Worm (Caenorhabditis elegans): ENCODE results near the gene mlc-2.

The mlc-2 gene

ce11 chrX:17423894-17424594 lies 32.3 kb downstream of the mlc-2 start (continued):
- peak; percentile 41 for TF ChIP-seq nhr-28 (tag; optimal IDR thresholded peaks at IDR 0.05)
- TF ChIP-seq lin-15B (tag; optimal IDR thresholded peaks at IDR 0.05) = no peak
- no peak for TF ChIP-seq Y48G9A.11 (GFP tag; IDR thresholded peaks at IDR 0.05)
- no peak for TF ChIP-seq lir-3 (tag; optimal IDR thresholded peaks at IDR 0.05)
- no peak for TF ChIP-seq daf-16 (GFP tag; optimal IDR thresholded peaks at IDR 0.05)
- TF ChIP-seq daf-16 (tag; optimal IDR thresholded peaks at IDR 0.05) = no peak
- TF ChIP-seq snpc-4 (tag; optimal IDR thresholded peaks at IDR 0.05) = no peak
- TF ChIP-seq lim-7 (GFP tag; IDR thresholded peaks at IDR 0.05) = no peak
- TF ChIP-seq mdt-29 (GFP tag; IDR thresholded peaks at IDR 0.05) = peak; percentile 81
- TF ChIP-seq hlh-30 (tag; optimal IDR thresholded peaks at IDR 0.05; ENCODE audit: insufficient read depth) = peak; percentile 77
- TF ChIP-seq dmd-9 (GFP tag; IDR thresholded peaks at IDR 0.05) = no peak
- no peak for TF ChIP-seq lsy-2 (tag; optimal IDR thresholded peaks at IDR 0.05)
- TF ChIP-seq lin-29 (GFP tag; IDR thresholded peaks at IDR 0.05) = no peak
- TF ChIP-seq lin-1 (GFP tag; IDR thresholded peaks at IDR 0.05) = no peak
- TF ChIP-seq egl-43 (GFP tag; IDR thresholded peaks at IDR 0.05) = no peak
- no peak for TF ChIP-seq D1046.2 (GFP tag; IDR thresholded peaks at IDR 0.05)
- TF ChIP-seq zag-1 (tag; optimal IDR thresholded peaks at IDR 0.05) = no peak
- TF ChIP-seq nhr-6 (tag; optimal IDR thresholded peaks at IDR 0.05) = no peak
- TF ChIP-seq F44E2.7 (GFP tag; IDR thresholded peaks at IDR 0.05) = no peak
- no peak for TF ChIP-seq Y5F2A.4 (GFP tag; optimal IDR thresholded peaks at IDR 0.05)
- TF ChIP-seq sdz-12 (GFP tag; optimal IDR thresholded peaks at IDR 0.05) = no peak
- TF ChIP-seq ceh-20 (GFP tag; IDR thresholded peaks at IDR 0.05) = 0 out of 2 replicates have a peak, but pooled peaks have one; percentile 10
- TF ChIP-seq daf-19 (GFP tag; conservative IDR thresholded peaks at IDR 0.05) = no peak
- no peak for TF ChIP-seq T26A8.4 (GFP tag; IDR thresholded peaks at IDR 0.05)
- no peak for TF ChIP-seq arid-1 (GFP tag; conservative IDR thresholded peaks at IDR 0.05)

DNA sequence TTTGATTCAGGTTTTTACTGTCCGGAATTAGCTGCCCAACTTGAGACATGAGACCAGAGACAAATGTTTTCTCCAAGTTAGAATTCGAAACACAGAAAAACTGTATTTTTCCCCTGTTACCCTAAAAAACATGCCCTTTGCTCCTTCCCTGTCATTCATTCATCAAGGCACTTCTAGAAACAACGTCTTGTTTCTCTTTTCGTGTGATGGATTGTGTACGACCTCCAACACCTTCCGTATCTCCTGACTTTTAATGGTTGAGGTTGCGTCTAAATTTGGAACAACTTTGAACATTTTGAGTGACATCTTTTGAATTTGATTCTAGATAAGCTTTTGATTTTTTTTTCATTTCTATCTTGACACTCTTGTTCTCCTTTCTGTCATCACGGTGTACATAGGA lies 33.8 kb downstream of the mlc-2 start:
- TF ChIP-seq madf-5 (GFP tag; IDR thresholded peaks at IDR 0.05) (no peak), spr-3 (GFP tag; optimal IDR thresholded peaks at IDR 0.05) (no peak), hlh-11 (tag; optimal IDR thresholded peaks at IDR 0.05) (peak; percentile 11), F44E2.7 (GFP tag; IDR thresholded peaks at IDR 0.05) (no peak), hlh-30 (tag; optimal IDR thresholded peaks at IDR 0.05; ENCODE audit: insufficient read depth) (peak; percentile 41), unc-62 (GFP tag; optimal IDR thresholded peaks at IDR 0.05 in 1 of 2) (peak in 1 of 2 experiments; percentile 91), unc-62 (tag; optimal IDR thresholded peaks at IDR 0.05) (no peak)

DNA sequence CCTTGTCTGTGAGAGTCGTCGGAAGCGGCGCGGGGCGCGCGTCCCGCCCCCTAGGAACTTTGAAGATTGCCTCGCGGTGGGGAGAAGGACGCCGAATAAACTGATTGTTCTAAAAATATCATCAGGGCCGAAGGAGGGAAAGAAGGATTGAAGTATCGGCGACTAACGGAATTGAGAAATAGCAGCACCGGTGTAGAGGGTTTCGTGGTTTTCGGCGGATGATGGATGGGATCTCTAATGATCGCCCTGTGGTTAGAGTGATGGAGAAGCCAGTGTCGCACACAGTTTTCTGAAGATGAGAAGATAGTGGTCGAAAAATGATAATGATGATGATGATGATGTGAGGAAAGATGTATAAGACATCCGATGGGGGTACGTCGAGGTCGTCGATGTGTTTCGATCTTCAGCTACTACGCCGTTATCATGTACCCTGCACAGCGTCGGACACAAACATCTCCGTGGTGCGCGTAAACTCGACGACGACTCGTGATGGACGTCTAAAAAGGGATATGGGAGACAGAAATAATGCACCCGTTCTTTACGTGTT lies 34.8 kb downstream of the mlc-2 start, which contains the start of gene osm-11:
TSS of gene osm-11 (minus strand) at position 51 of the 547 bp plus-strand sequence.
- no peak for TF ChIP-seq F49E8.2 (tag; optimal IDR thresholded peaks at IDR 0.05; ENCODE audit: borderline replicate concordance)
- 0 out of 4 replicates have a peak, but pooled peaks of 1 of the 2 experiments have one; percentile 11 for TF ChIP-seq madf-5 (GFP tag; IDR thresholded peaks at IDR 0.05)
- no peak for TF ChIP-seq T20F7.1 (GFP tag; optimal IDR thresholded peaks at IDR 0.05)
- peak in 1 of 2 experiments; percentile 50 for TF ChIP-seq mdl-1 (tag; optimal IDR thresholded peaks at IDR 0.05)
- TF ChIP-seq Y5F2A.4 (GFP tag; optimal IDR thresholded peaks at IDR 0.05) = no peak
- peak; percentile 6 for TF ChIP-seq mxl-3 (GFP tag; optimal IDR thresholded peaks at IDR 0.05)
- peak; percentile 10 for TF ChIP-seq mes-2 (tag; optimal IDR thresholded peaks at IDR 0.05; ENCODE audit: poor library complexity, severe bottlenecking)
- no peak for TF ChIP-seq snpc-1.2 (GFP tag; IDR thresholded peaks at IDR 0.05)
- TF ChIP-seq F44E2.7 (GFP tag; IDR thresholded peaks at IDR 0.05) = no peak
- TF ChIP-seq nhr-10 (tag; optimal IDR thresholded peaks at IDR 0.05) = no peak
- no peak for TF ChIP-seq lin-1 (GFP tag; IDR thresholded peaks at IDR 0.05)
- peak; percentile 51 for TF ChIP-seq hlh-11 (tag; optimal IDR thresholded peaks at IDR 0.05)
- TF ChIP-seq zfp-2 (tag; optimal IDR thresholded peaks at IDR 0.05) = no peak
- no peak for TF ChIP-seq lin-13 (GFP tag; optimal IDR thresholded peaks at IDR 0.05)
- TF ChIP-seq D1046.2 (GFP tag; IDR thresholded peaks at IDR 0.05) = no peak
- TF ChIP-seq unc-62 (GFP tag; optimal IDR thresholded peaks at IDR 0.05 in 1 of 2) = peak in 1 of 2 experiments; percentile 98
- no peak for TF ChIP-seq unc-62 (tag; optimal IDR thresholded peaks at IDR 0.05)
- TF ChIP-seq nhr-48 (tag; optimal IDR thresholded peaks at IDR 0.05) = peak; percentile 87
- TF ChIP-seq dpl-1 (GFP tag; optimal IDR thresholded peaks at IDR 0.05) = no peak
- no peak for TF ChIP-seq mdt-29 (GFP tag; IDR thresholded peaks at IDR 0.05)
- peak; percentile 87 for TF ChIP-seq nhr-28 (tag; optimal IDR thresholded peaks at IDR 0.05)
